Worm (Caenorhabditis elegans): Measurements from ENCODE around the gene C35A5.5.

The C35A5.5 gene

DNA sequence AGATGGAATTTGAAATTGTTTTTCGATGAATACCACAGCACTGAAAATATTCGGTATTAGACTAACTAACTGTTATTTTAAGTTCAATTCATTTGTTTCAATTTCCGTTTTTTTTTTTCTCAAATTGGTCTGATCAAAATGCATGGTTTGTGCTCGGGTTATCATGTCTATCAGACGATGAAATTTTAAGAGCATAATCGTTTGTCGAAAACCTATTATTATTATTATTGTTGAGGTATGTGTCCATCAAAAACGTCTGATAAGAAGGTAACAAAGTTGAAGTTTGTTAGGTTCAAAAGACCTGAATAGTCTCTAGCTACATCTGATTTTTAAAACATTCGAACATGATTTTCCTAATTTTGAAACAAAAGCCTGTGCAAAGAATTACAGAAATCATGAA is 21.7 kb upstream of the C35A5.5 start:
- TF ChIP-seq pqm-1 (tag; optimal IDR thresholded peaks at IDR 0.05) (peak; percentile 91), vab-7 (GFP tag; IDR thresholded peaks at IDR 0.05) (no peak), nhr-48 (tag; optimal IDR thresholded peaks at IDR 0.05) (peak; percentile 2), pha-4 (GFP tag; IDR thresholded peaks at IDR 0.05) (peak; percentile 23; the same call in 1 of the 2 replicates), pha-4 (tag; optimal IDR thresholded peaks at IDR 0.05) (no peak), nhr-77 (tag; optimal IDR thresholded peaks at IDR 0.05) (peak; percentile 40), unc-62 (GFP tag; optimal IDR thresholded peaks at IDR 0.05 in 1 of 2) (no peak), unc-62 (tag; optimal IDR thresholded peaks at IDR 0.05) (no peak), nhr-28 (tag; optimal IDR thresholded peaks at IDR 0.05) (peak; percentile 79), daf-16 (GFP tag; optimal IDR thresholded peaks at IDR 0.05) (no peak), daf-16 (tag; optimal IDR thresholded peaks at IDR 0.05) (peak; percentile 73), nhr-102 (tag; optimal IDR thresholded peaks at IDR 0.05) (peak; percentile 19), mes-2 (tag; optimal IDR thresholded peaks at IDR 0.05; ENCODE audit: poor library complexity, severe bottlenecking) (no peak), rbr-2 (tag; optimal IDR thresholded peaks at IDR 0.05) (no peak), dmd-6 (GFP tag; IDR thresholded peaks at IDR 0.05) (peak; percentile 93), ces-1 (GFP tag; optimal IDR thresholded peaks at IDR 0.05) (no peak), hlh-11 (tag; optimal IDR thresholded peaks at IDR 0.05) (peak; percentile 53), tra-1 (GFP tag; IDR thresholded peaks at IDR 0.05) (0 out of 2 replicates have a peak, but pooled peaks have one; percentile 26), php-3 (GFP tag; IDR thresholded peaks at IDR 0.05) (peak; percentile 81), dve-1 (tag; optimal IDR thresholded peaks at IDR 0.05; ENCODE audit: insufficient read depth) (peak; percentile 55)

DNA sequence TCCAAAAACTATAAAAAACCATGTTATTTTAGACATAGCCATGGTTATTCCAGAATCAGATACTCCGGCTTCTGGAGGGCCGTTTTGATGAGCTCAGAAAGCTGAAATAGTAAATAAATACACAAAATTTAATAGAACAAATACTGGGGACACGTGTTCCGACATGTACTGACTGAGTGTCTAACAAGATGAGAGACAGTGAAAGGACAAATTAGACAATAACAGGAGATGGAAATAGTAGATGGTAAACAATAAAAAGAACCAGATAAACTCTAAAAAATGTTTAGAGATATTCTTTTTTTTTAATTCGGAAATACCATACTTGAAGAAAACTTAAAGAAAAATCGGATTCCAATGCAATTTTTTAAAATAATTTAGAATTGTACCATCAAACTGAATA is 21.0 kb upstream of the C35A5.5 start, which contains the start of gene Y32F6B.1:
TSS of gene Y32F6B.1 (minus strand) at position 101 of the 400 bp plus-strand sequence.
- TF ChIP-seq zfp-3 (GFP tag; conservative IDR thresholded peaks at IDR 0.05) = no peak
- TF ChIP-seq daf-16 (GFP tag; optimal IDR thresholded peaks at IDR 0.05) = no peak
- TF ChIP-seq daf-16 (tag; optimal IDR thresholded peaks at IDR 0.05) = peak; percentile 31

DNA sequence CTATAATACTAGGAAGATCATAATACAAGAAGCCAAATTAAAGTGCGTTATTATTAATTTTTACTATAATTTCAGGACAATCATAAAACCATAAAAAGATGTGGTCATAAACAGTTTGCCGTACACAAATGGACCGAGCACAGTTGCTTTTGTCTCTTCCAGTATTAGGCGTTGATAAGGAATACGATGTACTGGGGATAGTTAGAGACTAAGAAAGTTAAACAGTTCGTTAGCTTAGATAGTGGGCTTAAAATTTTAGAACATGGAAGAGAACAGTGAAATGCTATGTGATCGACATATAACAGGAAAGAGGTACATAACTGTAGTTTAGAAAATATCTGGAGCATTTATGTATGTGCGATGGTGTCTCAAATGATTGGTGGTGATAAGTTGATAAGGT is 20.3 kb upstream of the C35A5.5 start:
- TF ChIP-seq php-3 (GFP tag; IDR thresholded peaks at IDR 0.05) (peak; percentile 75), nhr-48 (tag; optimal IDR thresholded peaks at IDR 0.05) (peak; percentile 55), hlh-30 (tag; optimal IDR thresholded peaks at IDR 0.05; ENCODE audit: insufficient read depth) (no peak), dmd-6 (GFP tag; IDR thresholded peaks at IDR 0.05) (peak; percentile 31; the same call in 1 of the 2 replicates), ztf-11 (tag; optimal IDR thresholded peaks at IDR 0.05) (no peak), fkh-10 (GFP tag; optimal IDR thresholded peaks at IDR 0.05) (no peak), nhr-11 (tag; optimal IDR thresholded peaks at IDR 0.05) (no peak), zfp-3 (GFP tag; conservative IDR thresholded peaks at IDR 0.05) (no peak), egl-43 (GFP tag; IDR thresholded peaks at IDR 0.05) (no peak), aha-1 (tag) (peak; percentile 94), nhr-28 (tag; optimal IDR thresholded peaks at IDR 0.05) (peak; percentile 71), zip-2 (tag; optimal IDR thresholded peaks at IDR 0.05) (no peak), lin-15B (tag; optimal IDR thresholded peaks at IDR 0.05) (no peak), Y75B8A.6 (GFP tag; IDR thresholded peaks at IDR 0.05) (no peak), ctbp-1 (GFP tag; IDR thresholded peaks at IDR 0.05) (no peak), F10B5.3 (tag; optimal IDR thresholded peaks at IDR 0.05) (no peak), dmd-9 (GFP tag; IDR thresholded peaks at IDR 0.05) (no peak), dve-1 (tag; optimal IDR thresholded peaks at IDR 0.05; ENCODE audit: insufficient read depth) (peak; percentile 42), dmd-8 (GFP tag; IDR thresholded peaks at IDR 0.05) (no peak), set-16 (GFP tag; IDR thresholded peaks at IDR 0.05) (no peak), nhr-6 (tag; optimal IDR thresholded peaks at IDR 0.05) (no peak), spr-1 (tag; optimal IDR thresholded peaks at IDR 0.05) (no peak), F44E2.7 (GFP tag; IDR thresholded peaks at IDR 0.05) (no peak), hlh-11 (tag; optimal IDR thresholded peaks at IDR 0.05) (peak; percentile 70), ZK546.5 (tag; optimal IDR thresholded peaks at IDR 0.05) (no peak), F37D6.2 (tag; optimal IDR thresholded peaks at IDR 0.05) (no peak), mep-1 (tag; optimal IDR thresholded peaks at IDR 0.05) (no peak), unc-62 (GFP tag; optimal IDR thresholded peaks at IDR 0.05 in 1 of 2) (no peak), unc-62 (tag; optimal IDR thresholded peaks at IDR 0.05) (no peak), nhr-102 (tag; optimal IDR thresholded peaks at IDR 0.05) (peak; percentile 17), nhr-76 (tag; optimal IDR thresholded peaks at IDR 0.05) (no peak), ceh-20 (GFP tag; IDR thresholded peaks at IDR 0.05) (no peak), aly-2 (tag; optimal IDR thresholded peaks at IDR 0.05) (no peak), R02D3.7 (tag; optimal IDR thresholded peaks at IDR 0.05) (no peak), saeg-2 (GFP tag; IDR thresholded peaks at IDR 0.05) (no peak), lin-13 (GFP tag; optimal IDR thresholded peaks at IDR 0.05) (no peak), ces-1 (GFP tag; optimal IDR thresholded peaks at IDR 0.05) (no peak), daf-16 (GFP tag; optimal IDR thresholded peaks at IDR 0.05) (no peak), daf-16 (tag; optimal IDR thresholded peaks at IDR 0.05) (peak; percentile 74)

Data from whole organism, L4 larva.